Fruit fly (Drosophila melanogaster) whole organism, embryonic: ENCODE results near the gene CG4586.

ENCODE experiments used
- Abd-B ChIP-seq: fragments of 200-800 bp; sonication (Bioruptor generic); optimal IDR thresholded peaks from 2 replicates; lab custom pipeline; 2018; ENCODE audit warnings: missing biosample characterization, mild to moderate bottlenecking, missing genetic modification characterization, moderate library complexity
- Ada2b ChIP-seq: fragments of 200-800 bp; sonication (Bioruptor generic); IDR thresholded peaks from 2 replicates; pipeline ENCODE4 v1.3.6; 2022; ENCODE audit warnings: missing biosample characterization, missing genetic modification characterization
- Adf1 ChIP-seq: fragments of 200-800 bp; sonication (Bioruptor generic); IDR thresholded peaks from 2 replicates; pipeline ENCODE4 v1.3.6; 2022; ENCODE audit warnings: missing biosample characterization, missing genetic modification characterization
- BEAF-32 ChIP-seq: fragments of 200-800 bp; sonication (Bioruptor generic); optimal IDR thresholded peaks from 3 replicates; lab custom pipeline; 2017; ENCODE audit warnings: missing biosample characterization, missing genetic modification characterization, mild to moderate bottlenecking, moderate library complexity, missing genetic modification reagents
- CG10462 ChIP-seq: fragments of 200-800 bp; sonication (Bioruptor generic); optimal IDR thresholded peaks from 2 replicates; lab custom pipeline; 2016; ENCODE audit warnings: missing biosample characterization, missing genetic modification characterization
- CG10654 ChIP-seq: fragments of 200-800 bp; sonication (Bioruptor generic); optimal IDR thresholded peaks from 2 replicates; lab custom pipeline; 2016; ENCODE audit warnings: missing biosample characterization, missing genetic modification characterization
- CG11093 ChIP-seq: fragments of 200-800 bp; sonication (Bioruptor generic); IDR thresholded peaks from 3 replicates; pipeline ENCODE4 v1.3.6; 2022; ENCODE audit warnings: missing biosample characterization, missing genetic modification characterization
- CG12104 ChIP-seq: fragments of 200-800 bp; sonication (Bioruptor generic); optimal IDR thresholded peaks from 3 replicates; lab custom pipeline; 2016; ENCODE audit warnings: missing biosample characterization, missing genetic modification characterization
- CG12769 ChIP-seq: fragments of 200-800 bp; sonication (Bioruptor generic); optimal IDR thresholded peaks from 2 replicates; lab custom pipeline; 2019; ENCODE audit warnings: missing biosample characterization, mild to moderate bottlenecking, missing genetic modification characterization, moderate library complexity
- CG1603 ChIP-seq: fragments of 200-800 bp; sonication (Bioruptor generic); optimal IDR thresholded peaks from 2 replicates; lab custom pipeline; 2019; ENCODE audit warnings: missing biosample characterization, mild to moderate bottlenecking, missing genetic modification characterization, moderate library complexity
- CG16813 ChIP-seq: fragments of 200-800 bp; sonication (Bioruptor generic); IDR thresholded peaks from 3 replicates; pipeline ENCODE4 v1.3.6; 2022; ENCODE audit warnings: missing biosample characterization, missing genetic modification characterization; ENCODE audit not compliant: partially characterized antibody
- CG17802 ChIP-seq: fragments of 200-800 bp; sonication (Bioruptor generic); optimal IDR thresholded peaks from 2 replicates; lab custom pipeline; 2018; ENCODE audit warnings: missing biosample characterization, mild to moderate bottlenecking, missing genetic modification characterization, moderate library complexity
- CG18619 ChIP-seq: fragments of 200-800 bp; sonication (Bioruptor generic); optimal IDR thresholded peaks from 3 replicates; lab custom pipeline; 2017; ENCODE audit warnings: missing biosample characterization, mild to moderate bottlenecking, missing genetic modification characterization
- CG18764 ChIP-seq: fragments of 200-800 bp; sonication (Bioruptor generic); optimal IDR thresholded peaks from 3 replicates; lab custom pipeline; 2016; ENCODE audit warnings: missing biosample characterization, missing genetic modification characterization
- CG2202 ChIP-seq: fragments of 200-800 bp; sonication (Bioruptor generic); optimal IDR thresholded peaks from 2 replicates; lab custom pipeline; 2018; ENCODE audit warnings: missing biosample characterization, mild to moderate bottlenecking, missing genetic modification characterization
- CG30020 ChIP-seq: fragments of 200-800 bp; optimal IDR thresholded peaks from 2 replicates; lab custom pipeline; 2019; ENCODE audit warnings: missing biosample characterization, mild to moderate bottlenecking, missing genetic modification characterization, moderate library complexity
- D ChIP-seq, 2 experiments: fragments of 200-800 bp in 1 of 2; fragments of >200 bp in 1 of 2; sonication (Bioruptor generic) in 1 of 2; optimal IDR thresholded peaks; 2 replicates in 1 of 2; 3 replicates in 1 of 2; lab custom pipeline; 2017; ENCODE audit warnings: mild to moderate bottlenecking in 1 of 2, missing biosample characterization in 1 of 2, missing genetic modification characterization in 1 of 2, missing genetic modification reagents in 1 of 2
- Elba2 ChIP-seq: fragments of 200-800 bp; sonication (Bioruptor generic); optimal IDR thresholded peaks from 3 replicates; lab custom pipeline; 2016; ENCODE audit warnings: missing biosample characterization, missing genetic modification characterization
- Fer3 ChIP-seq: fragments of 200-800 bp; sonication (Bioruptor generic); optimal IDR thresholded peaks from 2 replicates; lab custom pipeline; 2018; ENCODE audit warnings: missing biosample characterization, mild to moderate bottlenecking, missing genetic modification characterization, moderate library complexity
- Gsc ChIP-seq: fragments of 200-800 bp; sonication (Bioruptor generic); IDR thresholded peaks from 2 replicates; pipeline ENCODE4 v1.3.6; 2022; ENCODE audit warnings: missing biosample characterization, missing genetic modification characterization
- Lhr ChIP-seq: fragments of 200-800 bp; sonication (Bioruptor generic); optimal IDR thresholded peaks from 3 replicates; lab custom pipeline; 2017; ENCODE audit warnings: mild to moderate bottlenecking, missing biosample characterization, missing genetic modification reagents, missing genetic modification characterization
- MTF-1 ChIP-seq: fragments of 200-800 bp; sonication (Bioruptor generic); optimal IDR thresholded peaks from 2 replicates; lab custom pipeline; 2018; ENCODE audit warnings: missing biosample characterization, mild to moderate bottlenecking, missing genetic modification characterization, borderline replicate concordance
- NK7.1 ChIP-seq: fragments of 200-800 bp; sonication (Bioruptor generic); optimal IDR thresholded peaks from 3 replicates; lab custom pipeline; 2016; ENCODE audit warnings: missing biosample characterization, missing genetic modification characterization
- Nf-YC ChIP-seq: fragments of 200-800 bp; optimal IDR thresholded peaks from 3 replicates; lab custom pipeline; 2019; ENCODE audit warnings: missing biosample characterization, mild to moderate bottlenecking, missing genetic modification characterization, moderate library complexity
- Pdp1 ChIP-seq, 2 experiments: fragments of 200-800 bp; sonication (Bioruptor generic); optimal IDR thresholded peaks; 3 replicates each; lab custom pipeline; 2016; ENCODE audit warnings: missing biosample characterization in 2 of 2, missing genetic modification characterization in 2 of 2, mild to moderate bottlenecking in 1 of 2, moderate library complexity in 1 of 2
- Rfx ChIP-seq: fragments of 200-800 bp; sonication (Bioruptor generic); IDR thresholded peaks from 2 replicates; pipeline ENCODE4 v1.3.6; 2022; ENCODE audit warnings: missing biosample characterization, missing genetic modification characterization
- Stat92E ChIP-seq, 3 experiments: fragments of >200 bp in 2 of 3; fragments of 200-800 bp in 1 of 3; sonication (Bioruptor generic) in 1 of 3; optimal IDR thresholded peaks; 2 replicates each; lab custom pipeline; 2017 to 2019; ENCODE audit warnings: missing biosample characterization in 3 of 3, missing genetic modification characterization in 3 of 3, mild to moderate bottlenecking in 1 of 3, moderate library complexity in 1 of 3
- al ChIP-seq: fragments of 200-800 bp; sonication (Bioruptor generic); IDR thresholded peaks from 2 replicates; pipeline ENCODE4 v1.3.6; 2022; ENCODE audit warnings: missing biosample characterization, missing genetic modification characterization
- ase ChIP-seq: fragments of 200-800 bp; sonication (Bioruptor generic); IDR thresholded peaks from 3 replicates; pipeline ENCODE4 v1.3.6; 2022; ENCODE audit warnings: missing biosample characterization, missing genetic modification characterization
- ash1 ChIP-seq: fragments of 200-800 bp; sonication (Bioruptor generic); optimal IDR thresholded peaks from 2 replicates; lab custom pipeline; 2018; ENCODE audit warnings: missing biosample characterization, mild to moderate bottlenecking, missing genetic modification characterization
- crp ChIP-seq, 2 experiments: fragments of 200-800 bp; sonication (Bioruptor generic); optimal IDR thresholded peaks; 2 replicates in 1 of 2; 3 replicates in 1 of 2; lab custom pipeline; 2017; ENCODE audit warnings: missing biosample characterization in 2 of 2, missing genetic modification characterization in 2 of 2, mild to moderate bottlenecking in 1 of 2, moderate library complexity in 1 of 2
- dysf ChIP-seq: fragments of 200-800 bp; sonication (Bioruptor generic); IDR thresholded peaks from 3 replicates; pipeline ENCODE4 v1.3.6; 2022; ENCODE audit warnings: missing biosample characterization, missing genetic modification characterization
- en ChIP-seq: fragments of 200-800 bp; sonication (Bioruptor generic); optimal IDR thresholded peaks from 2 replicates; lab custom pipeline; 2016; ENCODE audit warnings: missing biosample characterization, missing genetic modification characterization
- hkb ChIP-seq, 2 experiments: fragments of 200-800 bp in 1 of 2; fragments of >200 bp in 1 of 2; sonication (Bioruptor generic) in 1 of 2; IDR thresholded peaks in 1 of 2; optimal IDR thresholded peaks in 1 of 2; 2 replicates each; pipeline versions ENCODE4 v1.3.6 to Lab custom; 2017 to 2022; ENCODE audit warnings: missing biosample characterization in 1 of 2, missing genetic modification characterization in 1 of 2
- insv ChIP-seq, 2 experiments: fragments of 200-800 bp; sonication (Bioruptor generic); optimal IDR thresholded peaks; 3 replicates each; lab custom pipeline; 2016 to 2018; ENCODE audit warnings: missing biosample characterization in 2 of 2, missing genetic modification characterization in 2 of 2
- lbe ChIP-seq: fragments of 200-800 bp; sonication (Bioruptor generic); optimal IDR thresholded peaks from 2 replicates; lab custom pipeline; 2016; ENCODE audit warnings: missing biosample characterization, mild to moderate bottlenecking, missing genetic modification characterization
- lola ChIP-seq, 3 experiments: fragments of >200 bp in 2 of 3; fragments of 200-800 bp in 1 of 3; sonication (Bioruptor generic) in 1 of 3; optimal IDR thresholded peaks; 2 replicates each; lab custom pipeline; 2017 to 2019; ENCODE audit warnings: missing biosample characterization in 3 of 3, missing genetic modification characterization in 3 of 3, mild to moderate bottlenecking in 1 of 3, moderate library complexity in 1 of 3
- lov ChIP-seq, 2 experiments: fragments of 200-800 bp in 1 of 2; fragments of >200 bp in 1 of 2; sonication (Bioruptor generic) in 1 of 2; IDR thresholded peaks in 1 of 2; optimal IDR thresholded peaks in 1 of 2; 2 replicates in 1 of 2; 3 replicates in 1 of 2; pipeline versions ENCODE4 v1.3.6 to Lab custom; 2017 to 2022; ENCODE audit warnings: missing biosample characterization in 1 of 2, missing genetic modification characterization in 1 of 2
- mirr ChIP-seq: fragments of 200-800 bp; sonication (Bioruptor generic); optimal IDR thresholded peaks from 3 replicates; lab custom pipeline; 2018; ENCODE audit warnings: missing biosample characterization, mild to moderate bottlenecking, missing genetic modification characterization
- ranshi ChIP-seq: fragments of 200-800 bp; sonication (Bioruptor generic); IDR thresholded peaks from 2 replicates; pipeline ENCODE4 v1.3.6; 2022; ENCODE audit warnings: missing biosample characterization, missing genetic modification characterization
- run ChIP-seq: fragments of 200-800 bp; sonication (Bioruptor generic); optimal IDR thresholded peaks from 3 replicates; lab custom pipeline; 2018; ENCODE audit warnings: missing biosample characterization, mild to moderate bottlenecking, missing genetic modification characterization
- sens-2 ChIP-seq: fragments of 200-800 bp; sonication (Bioruptor generic); IDR thresholded peaks from 2 replicates; pipeline ENCODE4 v1.3.6; 2022; ENCODE audit warnings: missing biosample characterization, missing genetic modification characterization
- slou ChIP-seq: fragments of 200-800 bp; sonication (Bioruptor generic); optimal IDR thresholded peaks from 3 replicates; lab custom pipeline; 2016; ENCODE audit warnings: missing biosample characterization, missing genetic modification characterization
- sqz ChIP-seq: fragments of 200-800 bp; sonication (Bioruptor generic); optimal IDR thresholded peaks from 3 replicates; lab custom pipeline; 2018; ENCODE audit warnings: missing biosample characterization, mild to moderate bottlenecking, missing genetic modification characterization
- sug ChIP-seq: fragments of 200-800 bp; optimal IDR thresholded peaks from 2 replicates; lab custom pipeline; 2019; ENCODE audit warnings: missing biosample characterization, mild to moderate bottlenecking, missing genetic modification characterization, moderate library complexity
- vnd ChIP-seq: fragments of 200-800 bp; sonication (Bioruptor generic); IDR thresholded peaks from 3 replicates; pipeline ENCODE4 v1.3.6; 2022; ENCODE audit warnings: missing biosample characterization, missing genetic modification characterization; ENCODE audit not compliant: partially characterized antibody

CG4586 gene

DNA sequence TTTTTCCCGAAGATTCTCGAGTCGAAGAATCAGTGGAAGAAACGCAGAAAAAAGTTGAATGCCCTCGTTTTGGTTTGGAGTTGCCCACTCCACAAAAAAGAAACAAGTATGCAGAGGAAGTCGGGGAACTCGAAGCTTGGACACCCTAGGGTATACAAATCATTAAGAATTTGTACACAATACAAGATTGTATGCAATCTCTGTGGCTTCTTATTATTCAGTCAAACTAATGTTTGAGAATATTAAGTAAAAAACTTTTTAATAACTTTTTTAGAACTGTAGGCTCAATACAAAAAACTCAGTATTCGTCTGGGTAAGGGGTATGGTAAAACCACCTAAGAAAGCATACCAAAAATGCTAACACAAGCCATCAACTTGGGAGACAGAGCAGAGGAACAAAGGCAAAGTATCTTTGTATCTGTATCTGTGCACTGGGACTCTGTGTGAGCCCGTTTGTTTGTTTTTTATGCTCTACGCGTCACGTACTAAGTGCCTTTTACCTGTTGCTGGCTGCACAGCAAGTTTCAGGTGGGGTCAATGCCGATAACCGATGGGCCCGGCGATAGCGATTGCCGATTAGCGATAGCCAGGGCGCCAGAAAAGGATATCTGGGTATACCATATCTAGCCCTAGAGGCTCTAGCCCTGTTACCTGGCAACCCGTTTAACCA lies 15.6 kb downstream of the CG4586 start (continued):
- TF ChIP-seq D (optimal IDR thresholded peaks at IDR 0.05; lab: Kevin White, UChicago) (peak; percentile 50), D (GFP tag; optimal IDR thresholded peaks at IDR 0.05; lab: Kevin White, UChicago) (peak; percentile 79), lov (optimal IDR thresholded peaks at IDR 0.05; lab: Kevin White, UChicago) (no peak), lov (GFP tag; IDR thresholded peaks at IDR 0.05; lab: Robert Waterston, UW) (peak; percentile 79; the same call in 2 of the 3 replicates), dysf (GFP tag; lab: Robert Waterston, UW) (peak; percentile 69; the same call in 2 of the 3 replicates), CG1603 (tag; lab: Kevin White, UChicago) (peak; percentile 56), Fer3 (tag; lab: Kevin White, UChicago) (peak; percentile 44), Rfx (peak; percentile 28), CG17802 (tag; lab: Kevin White, UChicago) (peak; percentile 50), CG12104 (GFP tag; lab: Kevin White, UChicago) (peak; percentile 22), vnd (GFP tag; lab: Robert Waterston, UW) (no peak), al (GFP tag; lab: Robert Waterston, UW) (peak; percentile 24; the same call in 1 of the 2 replicates), ranshi (GFP tag; lab: Robert Waterston, UW) (peak; percentile 69; the same call in 1 of the 2 replicates), Stat92E (GFP tag; optimal IDR thresholded peaks at IDR 0.05; lab: Kevin White, UChicago) (peak in 1 of 3 experiments; percentile 76), CG2202 (tag; lab: Kevin White, UChicago) (peak; percentile 88), lbe (peak; percentile 92), MTF-1 (GFP tag; lab: Kevin White, UChicago) (peak; percentile 24), ase (peak; percentile 46; the same call in 1 of the 3 replicates), CG11093 (GFP tag; lab: Robert Waterston, UW) (peak; percentile 65), CG18619 (GFP tag; lab: Kevin White, UChicago) (peak; percentile 50), Nf-YC (tag; lab: Kevin White, UChicago) (no peak), Elba2 (GFP tag; lab: Kevin White, UChicago) (peak; percentile 28), mirr (GFP tag; lab: Kevin White, UChicago) (no peak), CG30020 (tag; lab: Kevin White, UChicago) (peak; percentile 46), insv (GFP tag; optimal IDR thresholded peaks at IDR 0.05; lab: Kevin White, UChicago) (no peak), CG12769 (peak; percentile 58), CG18764 (peak; percentile 44), NK7.1 (GFP tag; lab: Kevin White, UChicago) (peak; percentile 47), sug (tag; lab: Kevin White, UChicago) (no peak), Ada2b (GFP tag; lab: Robert Waterston, UW) (peak; percentile 41), lola (GFP tag; optimal IDR thresholded peaks at IDR 0.05; lab: Kevin White, UChicago) (peak in 1 of 3 experiments; percentile 91), Adf1 (GFP tag; lab: Robert Waterston, UW) (no peak), ash1 (GFP tag; lab: Kevin White, UChicago) (no peak), Abd-B (GFP tag; lab: Kevin White, UChicago) (peak; percentile 62), hkb (optimal IDR thresholded peaks at IDR 0.05; lab: Kevin White, UChicago) (no peak), hkb (GFP tag; IDR thresholded peaks at IDR 0.05; lab: Robert Waterston, UW) (peak; percentile 75), Lhr (GFP tag; lab: Kevin White, UChicago) (peak; percentile 34), BEAF-32 (no peak), CG10654 (GFP tag; lab: Kevin White, UChicago) (peak; percentile 63), crp (GFP tag; optimal IDR thresholded peaks at IDR 0.05; lab: Kevin White, UChicago) (no peak), sens-2 (GFP tag; lab: Robert Waterston, UW) (peak; percentile 53; the same call in 1 of the 2 replicates), slou (GFP tag; lab: Kevin White, UChicago) (peak; percentile 47), CG10462 (GFP tag; lab: Kevin White, UChicago) (peak; percentile 51), sqz (GFP tag; lab: Kevin White, UChicago) (peak; percentile 73), Gsc (GFP tag; lab: Robert Waterston, UW) (peak; percentile 42; the same call in 1 of the 2 replicates), en (GFP tag; lab: Kevin White, UChicago) (peak; percentile 60), CG16813 (GFP tag; lab: Robert Waterston, UW) (peak; percentile 54; the same call in 2 of the 3 replicates), run (peak; percentile 36), Pdp1 (GFP tag; optimal IDR thresholded peaks at IDR 0.05; lab: Kevin White, UChicago) (peak; percentile 71 to 80)
